Worm (Caenorhabditis elegans): ENCODE data around the gene C26E1.1.

- TF ChIP-seq B0310.2 (tag; optimal IDR thresholded peaks at IDR 0.05) (no peak), flt-1 (GFP tag; IDR thresholded peaks at IDR 0.05) (no peak), tbx-37 (GFP tag; conservative IDR thresholded peaks at IDR 0.05) (no peak), ama-1 (optimal IDR thresholded peaks at IDR 0.05) (no peak), ets-7 (tag; optimal IDR thresholded peaks at IDR 0.05) (no peak), aly-1 (tag; optimal IDR thresholded peaks at IDR 0.05) (no peak), hmg-4 (GFP tag; optimal IDR thresholded peaks at IDR 0.05) (no peak), F13C5.2 (tag; optimal IDR thresholded peaks at IDR 0.05) (no peak), tra-4 (tag; optimal IDR thresholded peaks at IDR 0.05) (no peak), hnd-1 (tag; optimal IDR thresholded peaks at IDR 0.05) (no peak), sea-1 (GFP tag; conservative IDR thresholded peaks at IDR 0.05) (no peak), hmbx-1 (tag; optimal IDR thresholded peaks at IDR 0.05) (no peak)
Measured at ce11 chrV:13299398-13299797, 2.1 kb downstream of the C26E1.1 start.
